Worm (Caenorhabditis elegans) whole organism, L1 larva: ENCODE measurements around the gene K07D4.9.

ENCODE experiments used
- C04F5.9 ChIP-seq: sonication (generic microtip); optimal IDR thresholded peaks from 2 replicates; lab custom pipeline; 2016; ENCODE audit warnings: missing genetic modification characterization, missing compliant biosample characterization
- C16A3.4 ChIP-seq: fragments of 150-350 bp; optimal IDR thresholded peaks from 2 replicates; lab custom pipeline; 2014; ENCODE audit warnings: missing biosample characterization, missing genetic modification characterization
- C34B4.2 ChIP-seq: sonication (generic microtip); optimal IDR thresholded peaks from 2 replicates; lab custom pipeline; 2017; ENCODE audit warnings: mild to moderate bottlenecking, missing genetic modification characterization, missing compliant biosample characterization
- F16B12.6 ChIP-seq: fragments of 150-350 bp; optimal IDR thresholded peaks from 2 replicates; lab custom pipeline; 2014; ENCODE audit warnings: missing biosample characterization, missing genetic modification characterization
- Y116A8C.19 ChIP-seq: sonication (generic microtip); optimal IDR thresholded peaks from 2 replicates; lab custom pipeline; 2016; ENCODE audit warnings: missing compliant biosample characterization, missing genetic modification characterization, borderline replicate concordance
- aha-1 ChIP-seq: fragments of 150-350 bp; optimal IDR thresholded peaks from 2 replicates; lab custom pipeline; 2014; ENCODE audit warnings: missing biosample characterization, missing genetic modification characterization
- aly-2 ChIP-seq: fragments of 150-350 bp; optimal IDR thresholded peaks from 2 replicates; lab custom pipeline; 2014; ENCODE audit warnings: missing biosample characterization, missing genetic modification characterization
- ama-1 ChIP-seq: fragments of 150-350 bp; optimal IDR thresholded peaks from 2 replicates; lab custom pipeline; 2014
- ceh-8 ChIP-seq: fragments of 200-800 bp; sonication (Bioruptor generic); optimal IDR thresholded peaks from 2 replicates; lab custom pipeline; 2018; ENCODE audit warnings: mild to moderate bottlenecking, missing genetic modification characterization, moderate library complexity, missing compliant biosample characterization
- ceh-82 ChIP-seq, 3 experiments: fragments of 150-350 bp in 1 of 3; sonication (generic microtip) in 2 of 3; optimal IDR thresholded peaks; 2 replicates each; lab custom pipeline; 2014 to 2017; ENCODE audit warnings: missing biosample characterization in 3 of 3, missing genetic modification characterization in 3 of 3
- ceh-88 ChIP-seq: fragments of 200-800 bp; sonication (Bioruptor generic); IDR thresholded peaks from 2 replicates; pipeline ENCODE4 v1.3.6; 2022; ENCODE audit warnings: missing genetic modification characterization, missing compliant biosample characterization
- ces-1 ChIP-seq: fragments of 150-350 bp; optimal IDR thresholded peaks from 2 replicates; lab custom pipeline; 2014; ENCODE audit warnings: missing biosample characterization, missing genetic modification reagents, missing genetic modification characterization
- dpl-1 ChIP-seq, 3 experiments: fragments of 150-350 bp in 2 of 3; sonication (generic microtip) in 1 of 3; optimal IDR thresholded peaks; 2 replicates each; lab custom pipeline; 2014 to 2017; ENCODE audit warnings: missing biosample characterization in 3 of 3, missing genetic modification characterization in 3 of 3, missing genetic modification reagents in 3 of 3
- dsc-1 ChIP-seq: sonication (generic microtip); optimal IDR thresholded peaks from 2 replicates; lab custom pipeline; 2016; ENCODE audit warnings: mild to moderate bottlenecking, missing genetic modification characterization, missing compliant biosample characterization
- efl-1 ChIP-seq, 4 experiments: fragments of 150-350 bp; optimal IDR thresholded peaks in 3 of 4; peaks in 1 of 4; 1 replicate in 1 of 4; 2 replicates in 3 of 4; lab custom pipeline; 2014; ENCODE audit warnings: missing biosample characterization in 2 of 4, missing genetic modification characterization in 2 of 4, missing genetic modification reagents in 2 of 4
- egl-13 ChIP-seq: sonication (generic microtip); optimal IDR thresholded peaks from 2 replicates; lab custom pipeline; 2016; ENCODE audit warnings: missing genotype, missing genetic modification reagents, missing genetic modification characterization, missing compliant biosample characterization
- egl-27 ChIP-seq, 2 experiments: fragments of 150-350 bp in 1 of 2; sonication (generic microtip); optimal IDR thresholded peaks; 3 replicates each; lab custom pipeline; 2017 to 2018; ENCODE audit warnings: missing biosample characterization in 2 of 2, missing genetic modification characterization in 2 of 2, missing genetic modification reagents in 2 of 2
- elt-2 ChIP-seq: sonication (generic microtip); optimal IDR thresholded peaks from 2 replicates; lab custom pipeline; 2016; ENCODE audit warnings: missing genetic modification characterization, mild to moderate bottlenecking, inconsistent platforms, missing compliant biosample characterization, missing genetic modification reagents
- fkh-10 ChIP-seq: sonication (generic microtip); optimal IDR thresholded peaks from 2 replicates; lab custom pipeline; 2017; ENCODE audit warnings: missing biosample characterization, missing genetic modification reagents, missing genetic modification characterization
- fkh-4 ChIP-seq: sonication (generic microtip); optimal IDR thresholded peaks from 2 replicates; lab custom pipeline; 2016; ENCODE audit warnings: missing compliant biosample characterization, missing genetic modification characterization, borderline replicate concordance
- fkh-8 ChIP-seq: sonication (generic microtip); optimal IDR thresholded peaks from 2 replicates; lab custom pipeline; 2016; ENCODE audit warnings: mild to moderate bottlenecking, missing genetic modification characterization, missing compliant biosample characterization
- fos-1 ChIP-seq: fragments of 150-350 bp; optimal IDR thresholded peaks from 2 replicates; lab custom pipeline; 2014; ENCODE audit warnings: missing biosample characterization, missing genetic modification characterization
- grh-1 ChIP-seq: fragments of 200-800 bp; sonication (Bioruptor generic); IDR thresholded peaks from 2 replicates; pipeline ENCODE4 v1.3.6; 2022; ENCODE audit warnings: missing genetic modification reagents, missing genetic modification characterization, missing compliant biosample characterization
- hlh-17 ChIP-seq: fragments of 200-800 bp; sonication (Bioruptor generic); optimal IDR thresholded peaks from 2 replicates; lab custom pipeline; 2018; ENCODE audit warnings: missing genetic modification characterization, mild to moderate bottlenecking, missing compliant biosample characterization, moderate library complexity, borderline replicate concordance
- irx-1 ChIP-seq: sonication (generic microtip); optimal IDR thresholded peaks from 2 replicates; lab custom pipeline; 2016; ENCODE audit warnings: missing genetic modification characterization, missing compliant biosample characterization
- isw-1 ChIP-seq: fragments of 200-800 bp; sonication (Bioruptor generic); IDR thresholded peaks from 2 replicates; pipeline ENCODE4 v1.3.6; 2022; ENCODE audit warnings: missing genetic modification characterization, missing compliant biosample characterization
- lin-13 ChIP-seq: fragments of 150-350 bp; optimal IDR thresholded peaks from 2 replicates; lab custom pipeline; 2014; ENCODE audit warnings: missing biosample characterization, missing genetic modification reagents, missing genetic modification characterization
- lin-35 ChIP-seq, 2 experiments: fragments of 150-350 bp; optimal IDR thresholded peaks; 2 replicates each; lab custom pipeline; 2014; ENCODE audit warnings: missing biosample characterization in 2 of 2, missing genetic modification characterization in 2 of 2, missing genetic modification reagents in 2 of 2
- lin-39 ChIP-seq: fragments of 150-350 bp; optimal IDR thresholded peaks from 2 replicates; lab custom pipeline; 2014; ENCODE audit warnings: missing biosample characterization, missing genetic modification reagents, missing genetic modification characterization
- mab-9 ChIP-seq: fragments of 200-800 bp; sonication (Bioruptor generic); IDR thresholded peaks from 2 replicates; pipeline ENCODE4 v1.3.6; 2022; ENCODE audit warnings: missing genetic modification reagents, missing genetic modification characterization, missing compliant biosample characterization
- mdl-1 ChIP-seq, 2 experiments: fragments of 150-350 bp; optimal IDR thresholded peaks; 2 replicates each; lab custom pipeline; 2014 to 2017; ENCODE audit warnings: missing biosample characterization in 2 of 2, missing genetic modification characterization in 2 of 2, inconsistent platforms in 1 of 2
- mef-2 ChIP-seq: fragments of 150-350 bp; optimal IDR thresholded peaks from 2 replicates; lab custom pipeline; 2014; ENCODE audit warnings: missing biosample characterization, missing genetic modification characterization
- nhr-12 ChIP-seq: sonication (generic microtip); optimal IDR thresholded peaks from 2 replicates; lab custom pipeline; 2017; ENCODE audit warnings: missing biosample characterization, missing genetic modification characterization
- nhr-19 ChIP-seq: fragments of 200-800 bp; sonication (Bioruptor generic); conservative IDR thresholded peaks from 2 replicates; pipeline ENCODE4 v1.3.6; 2022; ENCODE audit warnings: missing genetic modification characterization, missing compliant biosample characterization
- nhr-20 ChIP-seq: sonication (generic microtip); optimal IDR thresholded peaks from 2 replicates; lab custom pipeline; 2016; ENCODE audit warnings: mild to moderate bottlenecking, missing genetic modification characterization, missing compliant biosample characterization
- nhr-237 ChIP-seq: fragments of 150-350 bp; optimal IDR thresholded peaks from 2 replicates; lab custom pipeline; 2014; ENCODE audit warnings: missing biosample characterization, missing genetic modification characterization
- nhr-47 ChIP-seq: sonication (generic microtip); optimal IDR thresholded peaks from 2 replicates; lab custom pipeline; 2016; ENCODE audit warnings: mild to moderate bottlenecking, missing genetic modification characterization, moderate library complexity, missing compliant biosample characterization
- nhr-71 ChIP-seq: sonication (generic microtip); optimal IDR thresholded peaks from 2 replicates; lab custom pipeline; 2016; ENCODE audit warnings: mild to moderate bottlenecking, missing genetic modification characterization, moderate library complexity, missing compliant biosample characterization
- nhr-90 ChIP-seq: sonication (generic microtip); optimal IDR thresholded peaks from 2 replicates; lab custom pipeline; 2016; ENCODE audit warnings: mild to moderate bottlenecking, missing genetic modification characterization, missing compliant biosample characterization; ENCODE audit not compliant: poor library complexity
- pax-3 ChIP-seq: fragments of 200-800 bp; sonication (Bioruptor generic); optimal IDR thresholded peaks from 2 replicates; lab custom pipeline; 2018; ENCODE audit warnings: mild to moderate bottlenecking, missing genetic modification characterization, moderate library complexity, missing compliant biosample characterization
- pqm-1 ChIP-seq: sonication (generic microtip); optimal IDR thresholded peaks from 3 replicates; lab custom pipeline; 2017; ENCODE audit warnings: missing biosample characterization, missing genetic modification characterization
- skn-1 ChIP-seq: fragments of 150-350 bp; optimal IDR thresholded peaks from 2 replicates; lab custom pipeline; 2014; ENCODE audit warnings: missing biosample characterization, missing genetic modification characterization
- snpc-4 ChIP-seq: fragments of 150-350 bp; optimal IDR thresholded peaks from 2 replicates; lab custom pipeline; 2014; ENCODE audit warnings: missing biosample characterization, missing genetic modification characterization
- snu-23 ChIP-seq: sonication (generic microtip); optimal IDR thresholded peaks from 2 replicates; lab custom pipeline; 2016; ENCODE audit warnings: missing genetic modification characterization, missing compliant biosample characterization
- tbx-2 ChIP-seq: sonication (generic microtip); optimal IDR thresholded peaks from 2 replicates; lab custom pipeline; 2016; ENCODE audit warnings: missing genetic modification characterization, missing compliant biosample characterization
- tlp-1 ChIP-seq: fragments of 150-350 bp; optimal IDR thresholded peaks from 2 replicates; lab custom pipeline; 2014; ENCODE audit warnings: missing biosample characterization, missing genetic modification characterization
- unc-62 ChIP-seq: fragments of 150-350 bp; optimal IDR thresholded peaks from 2 replicates; lab custom pipeline; 2014; ENCODE audit warnings: missing biosample characterization, missing genetic modification reagents, missing genetic modification characterization
- unc-98 ChIP-seq: fragments of 200-800 bp; sonication (Bioruptor generic); IDR thresholded peaks from 2 replicates; pipeline ENCODE4 v1.3.6; 2022; ENCODE audit warnings: missing genetic modification characterization, missing compliant biosample characterization
- vab-15 ChIP-seq: sonication (generic microtip); optimal IDR thresholded peaks from 2 replicates; lab custom pipeline; 2017; ENCODE audit warnings: missing genotype, mild to moderate bottlenecking, missing genetic modification characterization, missing compliant biosample characterization
- zag-1 ChIP-seq: fragments of 150-350 bp; optimal IDR thresholded peaks from 2 replicates; lab custom pipeline; 2014; ENCODE audit warnings: missing biosample characterization, missing genetic modification characterization
- zip-4 ChIP-seq: fragments of 200-800 bp; sonication (Bioruptor generic); optimal IDR thresholded peaks from 2 replicates; lab custom pipeline; 2018; ENCODE audit warnings: mild to moderate bottlenecking, missing genetic modification characterization, moderate library complexity, missing compliant biosample characterization
- ztf-4 ChIP-seq: fragments of 150-350 bp; optimal IDR thresholded peaks from 2 replicates; lab custom pipeline; 2014; ENCODE audit warnings: missing biosample characterization, missing genetic modification characterization

The K07D4.9 gene

ce11 chrII:4044349-4044748 lies 16.0 kb downstream of the K07D4.9 start, which contains the start of gene rpn-11 (continued):
- TF ChIP-seq nhr-90 (tag; lab: Kevin White, UChicago) = peak; percentile 86
- TF ChIP-seq tlp-1 (tag; lab: Kevin White, UChicago) = no peak
- TF ChIP-seq dpl-1 (GFP tag; optimal IDR thresholded peaks at IDR 0.05; lab: Kevin White, UChicago) = peak; percentile 96 to 97 (median 97)
- TF ChIP-seq aha-1 (tag; lab: Kevin White, UChicago) = no peak
- peak; percentile 75 for TF ChIP-seq irx-1 (tag; lab: Kevin White, UChicago)
- TF ChIP-seq zip-4 (GFP tag; lab: Kevin White, UChicago) = peak; percentile 65
- TF ChIP-seq mab-9 = peak; percentile 75
- peak; percentile 12 for TF ChIP-seq vab-15
- peak; percentile 88 for TF ChIP-seq dsc-1
- no peak for TF ChIP-seq hlh-17 (GFP tag; lab: Kevin White, UChicago)
- TF ChIP-seq tbx-2 (tag; lab: Kevin White, UChicago) = peak; percentile 91
- TF ChIP-seq snu-23 (GFP tag; lab: Kevin White, UChicago) = peak; percentile 90
- peak; percentile 79 to 92 (median 87) for TF ChIP-seq ceh-82 (tag; optimal IDR thresholded peaks at IDR 0.05; lab: Kevin White, UChicago)
- peak; percentile 98 to 99 for TF ChIP-seq efl-1 (optimal IDR thresholded peaks at IDR 0.05; lab: Kevin White, UChicago)
- TF ChIP-seq efl-1 (GFP tag; optimal IDR thresholded peaks at IDR 0.05 in 1 of 2; lab: Kevin White, UChicago) = peak; percentile 97 to 100
- peak; percentile 64; the same call in 1 of the 2 replicates for TF ChIP-seq ceh-88 (GFP tag; lab: Robert Waterston, UW)
- TF ChIP-seq skn-1 (tag; lab: Kevin White, UChicago) = peak; percentile 99
- TF ChIP-seq ztf-4 (tag; lab: Kevin White, UChicago) = peak; percentile 62
- TF ChIP-seq nhr-71 (tag; lab: Kevin White, UChicago) = peak; percentile 94
- TF ChIP-seq fkh-10 (GFP tag; lab: Kevin White, UChicago) = peak; percentile 85
- no peak for TF ChIP-seq C34B4.2 (tag; lab: Kevin White, UChicago)
- peak; percentile 81 for TF ChIP-seq grh-1 (GFP tag; lab: Robert Waterston, UW)
- TF ChIP-seq nhr-237 (tag; lab: Kevin White, UChicago) = peak; percentile 36
- TF ChIP-seq nhr-12 (tag; lab: Kevin White, UChicago) = no peak
- TF ChIP-seq Y116A8C.19 (tag; lab: Kevin White, UChicago) = peak; percentile 13
- TF ChIP-seq nhr-47 (tag; lab: Kevin White, UChicago) = peak; percentile 94
- TF ChIP-seq pax-3 (tag; lab: Kevin White, UChicago) = peak; percentile 79
- peak; percentile 47 for TF ChIP-seq snpc-4
- peak; percentile 22 for TF ChIP-seq aly-2 (tag; lab: Kevin White, UChicago)
- peak; percentile 98 for TF ChIP-seq F16B12.6 (tag; lab: Kevin White, UChicago)
- peak; percentile 98 for TF ChIP-seq lin-35 (GFP tag; optimal IDR thresholded peaks at IDR 0.05; lab: Kevin White, UChicago)
- TF ChIP-seq mef-2 (tag; lab: Kevin White, UChicago) = peak; percentile 26
- TF ChIP-seq mdl-1 (tag; optimal IDR thresholded peaks at IDR 0.05; lab: Kevin White, UChicago) = peak; percentile 52 to 75
- TF ChIP-seq elt-2 (tag; lab: Kevin White, UChicago) = peak; percentile 80
- TF ChIP-seq lin-39 (tag; lab: Kevin White, UChicago) = peak; percentile 45
- no peak for TF ChIP-seq egl-27 (tag; optimal IDR thresholded peaks at IDR 0.05; lab: Kevin White, UChicago)
- peak; percentile 27 for TF ChIP-seq fos-1 (tag; lab: Kevin White, UChicago)
- TF ChIP-seq isw-1 (GFP tag; lab: Robert Waterston, UW) = peak; percentile 89
- TF ChIP-seq unc-98 (GFP tag; lab: Robert Waterston, UW) = peak; percentile 27; the same call in 1 of the 2 replicates
- peak; percentile 64 for TF ChIP-seq fkh-4 (tag; lab: Kevin White, UChicago)
- no peak for TF ChIP-seq zag-1 (tag; lab: Kevin White, UChicago)
- peak; percentile 65 for TF ChIP-seq lin-13 (GFP tag; lab: Kevin White, UChicago)
- peak; percentile 84 for TF ChIP-seq fkh-8 (tag; lab: Kevin White, UChicago)
- no peak for TF ChIP-seq ama-1 (lab: Kevin White, UChicago)
- TF ChIP-seq nhr-19 (GFP tag; lab: Robert Waterston, UW) = peak; percentile 88
- peak; percentile 77 for TF ChIP-seq C04F5.9 (tag; lab: Kevin White, UChicago)
- TF ChIP-seq unc-62 (GFP tag; lab: Kevin White, UChicago) = no peak
- no peak for TF ChIP-seq pqm-1
- TF ChIP-seq ceh-8 = peak; percentile 82
- peak; percentile 88 for TF ChIP-seq nhr-20 (tag; lab: Kevin White, UChicago)
- no peak for TF ChIP-seq ces-1 (GFP tag; lab: Kevin White, UChicago)
- TF ChIP-seq egl-13 (tag; lab: Kevin White, UChicago) = peak; percentile 89
- peak; percentile 66 for TF ChIP-seq C16A3.4 (tag; lab: Kevin White, UChicago)
